Worm (Caenorhabditis elegans): Measurements from ENCODE around the gene C02F4.4.

- TF ChIP-seq unc-39 (tag; optimal IDR thresholded peaks at IDR 0.05) = no peak
- TF ChIP-seq cnd-1 (tag; optimal IDR thresholded peaks at IDR 0.05) = no peak
- TF ChIP-seq mep-1 (tag; optimal IDR thresholded peaks at IDR 0.05) = no peak
- no peak for TF ChIP-seq mab-5 (tag; optimal IDR thresholded peaks at IDR 0.05)
- no peak for TF ChIP-seq blmp-1 (tag; optimal IDR thresholded peaks at IDR 0.05)
- TF ChIP-seq ztf-11 (tag; optimal IDR thresholded peaks at IDR 0.05) = no peak
These were observed 31.6 kb upstream of the C02F4.4 start, which contains the start of gene zim-1 for ce11 chrIV:10546589-10547136.

All from whole organism, mixed stage, embryonic.